Fruit fly (Drosophila melanogaster) whole organism, embryonic: Measurements from ENCODE around the gene CG6749.

ENCODE experiments used
- BEAF-32 ChIP-seq: fragments of 200-800 bp; sonication (Bioruptor generic); optimal IDR thresholded peaks from 3 replicates; lab custom pipeline; 2017; ENCODE audit warnings: missing biosample characterization, missing genetic modification characterization, mild to moderate bottlenecking, moderate library complexity, missing genetic modification reagents
- CG11695 ChIP-seq: fragments of 200-800 bp; sonication (Bioruptor generic); IDR thresholded peaks from 3 replicates; pipeline ENCODE4 v1.3.6; 2022; ENCODE audit warnings: missing biosample characterization, missing genetic modification characterization
- CG13287 ChIP-seq: fragments of 200-800 bp; sonication (Bioruptor generic); IDR thresholded peaks from 2 replicates; pipeline ENCODE4 v1.3.6; 2022; ENCODE audit warnings: missing biosample characterization, missing genetic modification characterization; ENCODE audit not compliant: partially characterized antibody
- CG14014 ChIP-seq: fragments of 200-800 bp; sonication (Bioruptor generic); IDR thresholded peaks from 2 replicates; pipeline ENCODE4 v1.3.6; 2022; ENCODE audit warnings: missing biosample characterization, missing genetic modification characterization
- CG17328 ChIP-seq: fragments of 200-800 bp; sonication (Bioruptor generic); IDR thresholded peaks from 2 replicates; pipeline ENCODE4 v1.3.6; 2022; ENCODE audit warnings: missing biosample characterization, missing genetic modification characterization
- CG17361 ChIP-seq: fragments of 200-800 bp; sonication (Bioruptor generic); IDR thresholded peaks from 3 replicates; pipeline ENCODE4 v1.3.6; 2022; ENCODE audit warnings: missing biosample characterization, missing genetic modification characterization
- CG43689 ChIP-seq: fragments of 200-800 bp; sonication (Bioruptor generic); IDR thresholded peaks from 2 replicates; pipeline ENCODE4 v1.3.6; 2022; ENCODE audit warnings: missing biosample characterization, missing genetic modification characterization
- CG4617 ChIP-seq: fragments of 200-800 bp; sonication (Bioruptor generic); optimal IDR thresholded peaks from 3 replicates; lab custom pipeline; 2016; ENCODE audit warnings: missing biosample characterization, missing genetic modification characterization, borderline replicate concordance
- CG5245 ChIP-seq: fragments of 200-800 bp; sonication (Bioruptor generic); optimal IDR thresholded peaks from 3 replicates; lab custom pipeline; 2016; ENCODE audit warnings: missing biosample characterization, missing genetic modification characterization
- CG6683 ChIP-seq: fragments of 200-800 bp; sonication (Bioruptor generic); optimal IDR thresholded peaks from 2 replicates; lab custom pipeline; 2017; ENCODE audit warnings: missing biosample characterization, mild to moderate bottlenecking, missing genetic modification characterization, missing genetic modification reagents
- CG6689 ChIP-seq: fragments of 200-800 bp; sonication (Bioruptor generic); IDR thresholded peaks from 2 replicates; pipeline ENCODE4 v1.3.6; 2022; ENCODE audit warnings: missing biosample characterization, missing genetic modification characterization
- CG7928 ChIP-seq: fragments of 200-800 bp; sonication (Bioruptor generic); optimal IDR thresholded peaks from 2 replicates; lab custom pipeline; 2017; ENCODE audit warnings: missing biosample characterization, mild to moderate bottlenecking, missing genetic modification characterization
- CkIIα-i1 ChIP-seq: fragments of 200-800 bp; sonication (Bioruptor generic); IDR thresholded peaks from 2 replicates; pipeline ENCODE4 v1.3.6; 2022; ENCODE audit warnings: missing biosample characterization, missing genetic modification characterization
- Dll ChIP-seq: fragments of 200-800 bp; sonication (Bioruptor generic); IDR thresholded peaks from 4 replicates; pipeline ENCODE4 v1.3.6; 2022; ENCODE audit warnings: missing biosample characterization, missing genetic modification characterization; ENCODE audit not compliant: partially characterized antibody
- Drgx ChIP-seq: fragments of 200-800 bp; sonication (Bioruptor generic); IDR thresholded peaks from 2 replicates; pipeline ENCODE4 v1.3.6; 2022; ENCODE audit warnings: missing biosample characterization, missing genetic modification characterization
- Eip74EF ChIP-seq, 2 experiments: fragments of 200-800 bp in 1 of 2; fragments of >200 bp in 1 of 2; sonication (Bioruptor generic) in 1 of 2; optimal IDR thresholded peaks; 2 replicates each; lab custom pipeline; 2017 to 2019; ENCODE audit warnings: missing biosample characterization in 2 of 2, missing genetic modification characterization in 2 of 2, mild to moderate bottlenecking in 1 of 2, moderate library complexity in 1 of 2
- HLH4C ChIP-seq: fragments of 200-800 bp; sonication (Bioruptor generic); IDR thresholded peaks from 3 replicates; pipeline ENCODE4 v1.3.6; 2022; ENCODE audit warnings: missing biosample characterization, missing genetic modification characterization; ENCODE audit not compliant: partially characterized antibody
- Hey ChIP-seq: fragments of 200-800 bp; sonication (Bioruptor generic); optimal IDR thresholded peaks from 3 replicates; lab custom pipeline; 2018; ENCODE audit warnings: missing biosample characterization, mild to moderate bottlenecking, missing genetic modification characterization
- HmgZ ChIP-seq: fragments of 200-800 bp; sonication (Bioruptor generic); optimal IDR thresholded peaks from 2 replicates; lab custom pipeline; 2018; ENCODE audit warnings: missing biosample characterization, mild to moderate bottlenecking, missing genetic modification characterization
- Hr51 ChIP-seq, 2 experiments: fragments of 200-800 bp; sonication (Bioruptor generic); optimal IDR thresholded peaks; 2 replicates in 1 of 2; 3 replicates in 1 of 2; lab custom pipeline; 2016 to 2018; ENCODE audit warnings: missing biosample characterization in 2 of 2, missing genetic modification characterization in 2 of 2, mild to moderate bottlenecking in 1 of 2, moderate library complexity in 1 of 2
- Myb ChIP-seq: fragments of 200-800 bp; sonication (Bioruptor generic); optimal IDR thresholded peaks from 2 replicates; lab custom pipeline; 2016; ENCODE audit warnings: missing biosample characterization, missing genetic modification characterization
- Nf-YC ChIP-seq: fragments of 200-800 bp; optimal IDR thresholded peaks from 3 replicates; lab custom pipeline; 2019; ENCODE audit warnings: missing biosample characterization, mild to moderate bottlenecking, missing genetic modification characterization, moderate library complexity
- Six4 ChIP-seq: fragments of 200-800 bp; sonication (Bioruptor generic); optimal IDR thresholded peaks from 2 replicates; lab custom pipeline; 2016; ENCODE audit warnings: missing biosample characterization, missing genetic modification characterization
- Sox100B ChIP-seq: fragments of 200-800 bp; sonication (Bioruptor generic); optimal IDR thresholded peaks from 3 replicates; lab custom pipeline; 2018; ENCODE audit warnings: missing biosample characterization, mild to moderate bottlenecking, missing genetic modification characterization
- abd-A ChIP-seq: fragments of 200-800 bp; sonication (Bioruptor generic); optimal IDR thresholded peaks from 3 replicates; lab custom pipeline; 2019; ENCODE audit warnings: missing biosample characterization, mild to moderate bottlenecking, missing genetic modification characterization, moderate library complexity
- cato ChIP-seq: fragments of 200-800 bp; sonication (Bioruptor generic); optimal IDR thresholded peaks from 2 replicates; lab custom pipeline; 2016; ENCODE audit warnings: missing biosample characterization, missing genetic modification characterization, borderline replicate concordance
- ci ChIP-seq: fragments of 200-800 bp; sonication (Bioruptor generic); IDR thresholded peaks from 3 replicates; pipeline ENCODE4 v1.3.6; 2022; ENCODE audit warnings: missing biosample characterization, missing genetic modification characterization
- ems ChIP-seq: fragments of 200-800 bp; sonication (Bioruptor generic); optimal IDR thresholded peaks from 3 replicates; lab custom pipeline; 2016; ENCODE audit warnings: missing biosample characterization, missing genetic modification characterization
- esg ChIP-seq: fragments of 200-800 bp; sonication (Bioruptor generic); conservative IDR thresholded peaks from 2 replicates; pipeline ENCODE4 v1.3.6; 2022; ENCODE audit warnings: missing biosample characterization, missing genetic modification characterization
- fd3F ChIP-seq: fragments of 200-800 bp; sonication (Bioruptor generic); optimal IDR thresholded peaks from 2 replicates; lab custom pipeline; 2018; ENCODE audit warnings: missing biosample characterization, mild to moderate bottlenecking, missing genetic modification characterization, moderate library complexity
- jumu ChIP-seq: fragments of 200-800 bp; sonication (Bioruptor generic); optimal IDR thresholded peaks from 3 replicates; lab custom pipeline; 2016; ENCODE audit warnings: missing biosample characterization, missing genetic modification characterization
- ken ChIP-seq: fragments of 200-800 bp; sonication (Bioruptor generic); IDR thresholded peaks from 3 replicates; pipeline ENCODE4 v1.3.6; 2022; ENCODE audit warnings: missing biosample characterization, missing genetic modification characterization
- lab ChIP-seq: fragments of 200-800 bp; sonication (Bioruptor generic); optimal IDR thresholded peaks from 3 replicates; lab custom pipeline; 2017; ENCODE audit warnings: missing biosample characterization, missing genetic modification characterization, mild to moderate bottlenecking, moderate library complexity, missing genetic modification reagents
- nerfin-1 ChIP-seq: fragments of 200-800 bp; sonication (Bioruptor generic); optimal IDR thresholded peaks from 3 replicates; lab custom pipeline; 2019; ENCODE audit warnings: missing biosample characterization, mild to moderate bottlenecking, missing genetic modification characterization, moderate library complexity
- pan ChIP-seq, 4 experiments: fragments of >200 bp in 3 of 4; fragments of 200-800 bp in 1 of 4; sonication (Bioruptor generic) in 1 of 4; optimal IDR thresholded peaks in 3 of 4; IDR thresholded peaks in 1 of 4; 2 replicates each; pipeline versions ENCODE4 v1.3.6 to Lab custom; 2017 to 2022; ENCODE audit warnings: missing biosample characterization in 2 of 4, missing genetic modification characterization in 2 of 4, mixed read lengths in 1 of 4
- peb ChIP-seq: fragments of 200-800 bp; sonication (Bioruptor generic); IDR thresholded peaks from 2 replicates; pipeline ENCODE4 v1.3.6; 2022; ENCODE audit warnings: missing biosample characterization, missing genetic modification characterization
- pita ChIP-seq: fragments of 200-800 bp; sonication (Bioruptor generic); optimal IDR thresholded peaks from 2 replicates; lab custom pipeline; 2017; ENCODE audit warnings: missing biosample characterization, mild to moderate bottlenecking, missing genetic modification characterization
- ranshi ChIP-seq: fragments of 200-800 bp; sonication (Bioruptor generic); IDR thresholded peaks from 2 replicates; pipeline ENCODE4 v1.3.6; 2022; ENCODE audit warnings: missing biosample characterization, missing genetic modification characterization
- scrt ChIP-seq: fragments of 200-800 bp; sonication (Bioruptor generic); optimal IDR thresholded peaks from 2 replicates; lab custom pipeline; 2018; ENCODE audit warnings: missing biosample characterization, mild to moderate bottlenecking, missing genetic modification characterization, moderate library complexity
- sens-2 ChIP-seq: fragments of 200-800 bp; sonication (Bioruptor generic); IDR thresholded peaks from 2 replicates; pipeline ENCODE4 v1.3.6; 2022; ENCODE audit warnings: missing biosample characterization, missing genetic modification characterization
- slp2 ChIP-seq: fragments of 200-800 bp; sonication (Bioruptor generic); optimal IDR thresholded peaks from 2 replicates; lab custom pipeline; 2016; ENCODE audit warnings: missing biosample characterization, missing genetic modification characterization
- so ChIP-seq: fragments of 200-800 bp; sonication (Bioruptor generic); IDR thresholded peaks from 3 replicates; pipeline ENCODE4 v1.3.6; 2022; ENCODE audit warnings: missing biosample characterization, missing genetic modification characterization
- stc ChIP-seq: fragments of 200-800 bp; sonication (Bioruptor generic); IDR thresholded peaks from 2 replicates; pipeline ENCODE4 v1.3.6; 2022; ENCODE audit warnings: missing biosample characterization, missing genetic modification characterization
- sug ChIP-seq: fragments of 200-800 bp; optimal IDR thresholded peaks from 2 replicates; lab custom pipeline; 2019; ENCODE audit warnings: missing biosample characterization, mild to moderate bottlenecking, missing genetic modification characterization, moderate library complexity
- tna ChIP-seq: fragments of 200-800 bp; sonication (Bioruptor generic); IDR thresholded peaks from 2 replicates; pipeline ENCODE4 v1.3.6; 2022; ENCODE audit warnings: missing biosample characterization, missing genetic modification characterization; ENCODE audit not compliant: partially characterized antibody
- twi ChIP-seq: fragments of 200-800 bp; optimal IDR thresholded peaks from 2 replicates; lab custom pipeline; 2019; ENCODE audit warnings: missing biosample characterization, mild to moderate bottlenecking, missing genetic modification characterization, moderate library complexity
- unc-4 ChIP-seq: fragments of 200-800 bp; sonication (Bioruptor generic); IDR thresholded peaks from 2 replicates; pipeline ENCODE4 v1.3.6; 2022; ENCODE audit warnings: missing biosample characterization, missing genetic modification characterization; ENCODE audit not compliant: partially characterized antibody
- vfl ChIP-seq: fragments of 200-800 bp; sonication (Bioruptor generic); optimal IDR thresholded peaks from 2 replicates; lab custom pipeline; 2016; ENCODE audit warnings: missing biosample characterization, missing genetic modification characterization
- vnd ChIP-seq: fragments of 200-800 bp; sonication (Bioruptor generic); IDR thresholded peaks from 3 replicates; pipeline ENCODE4 v1.3.6; 2022; ENCODE audit warnings: missing biosample characterization, missing genetic modification characterization; ENCODE audit not compliant: partially characterized antibody

Gene CG6749

dm6 chr3L:9723108-9723507 lies 10.5 kb downstream of the CG6749 start, which contains the start of the genes nbs and defl (continued):
- peak; percentile 48 for TF ChIP-seq twi (tag; lab: Kevin White, UChicago)
- TF ChIP-seq HLH4C (GFP tag; lab: Robert Waterston, UW) = no peak
- TF ChIP-seq Myb (GFP tag; lab: Kevin White, UChicago) = peak; percentile 48
- TF ChIP-seq pita (GFP tag; lab: Kevin White, UChicago) = no peak
- TF ChIP-seq CG6689 = peak; percentile 68
- TF ChIP-seq jumu (GFP tag; lab: Kevin White, UChicago) = peak; percentile 63
- peak in 1 of 2 experiments; percentile 1 for TF ChIP-seq Hr51 (GFP tag; optimal IDR thresholded peaks at IDR 0.05; lab: Kevin White, UChicago)
- peak; percentile 12 for TF ChIP-seq Six4 (GFP tag; lab: Kevin White, UChicago)
- peak; percentile 49 for TF ChIP-seq fd3F (GFP tag; lab: Kevin White, UChicago)
- TF ChIP-seq Drgx (GFP tag; lab: Robert Waterston, UW) = peak; percentile 50; the same call in 1 of the 2 replicates
- no peak for TF ChIP-seq ken (GFP tag; lab: Robert Waterston, UW)
- TF ChIP-seq vnd = no peak
- peak; percentile 82 for TF ChIP-seq Nf-YC (tag; lab: Kevin White, UChicago)
- peak; percentile 54 for TF ChIP-seq esg
- TF ChIP-seq CG13287 (GFP tag; lab: Robert Waterston, UW) = peak; percentile 74
- TF ChIP-seq so = no peak; the same call in 2 of the 3 replicates
- TF ChIP-seq CG14014 (GFP tag; lab: Robert Waterston, UW) = peak; percentile 72
- no peak for TF ChIP-seq abd-A
- TF ChIP-seq cato = peak; percentile 47
- peak; percentile 45 for TF ChIP-seq nerfin-1 (tag; lab: Kevin White, UChicago)
- peak; percentile 61 for TF ChIP-seq slp2 (GFP tag; lab: Kevin White, UChicago)
- TF ChIP-seq scrt (GFP tag; lab: Kevin White, UChicago) = peak; percentile 60
- TF ChIP-seq CG17361 = peak; percentile 86
- TF ChIP-seq sug (tag; lab: Kevin White, UChicago) = peak; percentile 74
- TF ChIP-seq vfl (GFP tag; lab: Kevin White, UChicago) = peak; percentile 19
- TF ChIP-seq sens-2 = no peak
- no peak for TF ChIP-seq tna
- TF ChIP-seq CG43689 (GFP tag; lab: Robert Waterston, UW) = no peak
- peak; percentile 71 for TF ChIP-seq BEAF-32 (GFP tag; lab: Kevin White, UChicago)
- TF ChIP-seq CG5245 (GFP tag; lab: Kevin White, UChicago) = peak; percentile 32
- TF ChIP-seq peb (GFP tag; lab: Robert Waterston, UW) = no peak
- 0 out of 2 replicates have a peak, but pooled peaks have one; percentile 14 for TF ChIP-seq CG17328 (GFP tag; lab: Robert Waterston, UW)
- peak; percentile 63; the same call in 1 of the 2 replicates for TF ChIP-seq unc-4 (GFP tag; lab: Robert Waterston, UW)
- TF ChIP-seq CG11695 (GFP tag; lab: Robert Waterston, UW) = peak; percentile 62; the same call in 2 of the 3 replicates
- TF ChIP-seq HmgZ (tag; lab: Kevin White, UChicago) = peak; percentile 58
- no peak for TF ChIP-seq CG6683 (GFP tag; lab: Kevin White, UChicago)
- TF ChIP-seq CG7928 (GFP tag; lab: Kevin White, UChicago) = no peak
- peak; percentile 71 for TF ChIP-seq ranshi (GFP tag; lab: Robert Waterston, UW)
- peak; percentile 62; the same call in 1 of the 2 replicates for TF ChIP-seq stc (GFP tag; lab: Robert Waterston, UW)
- no peak for TF ChIP-seq lab (GFP tag; lab: Kevin White, UChicago)
- TF ChIP-seq pan (optimal IDR thresholded peaks at IDR 0.05; lab: Kevin White, UChicago) = no peak
- peak in 1 of 2 experiments; percentile 79 for TF ChIP-seq pan (GFP tag; optimal IDR thresholded peaks at IDR 0.05 in 1 of 2, IDR thresholded peaks at IDR 0.05 in 1 of 2)
- TF ChIP-seq Dll (GFP tag; lab: Robert Waterston, UW) = peak; percentile 75
- TF ChIP-seq Eip74EF (GFP tag; optimal IDR thresholded peaks at IDR 0.05; lab: Kevin White, UChicago) = no peak
- TF ChIP-seq ci (GFP tag; lab: Robert Waterston, UW) = no peak
- TF ChIP-seq CG4617 = peak; percentile 75
- TF ChIP-seq CkIIα-i1 (GFP tag; lab: Robert Waterston, UW) = no peak
- no peak for TF ChIP-seq Hey
- peak; percentile 75 for TF ChIP-seq ems (GFP tag; lab: Kevin White, UChicago)
- TF ChIP-seq Sox100B (GFP tag; lab: Kevin White, UChicago) = no peak
